Worm (Caenorhabditis elegans) whole organism, early embryonic: Measurements from ENCODE around the gene F14D7.1.

Source experiments
- ama-1 ChIP-seq: fragments of 150-350 bp; optimal IDR thresholded peaks from 2 replicates; lab custom pipeline; 2014
- ceh-13 ChIP-seq: fragments of 200-800 bp; sonication (Bioruptor generic); optimal IDR thresholded peaks from 2 replicates; lab custom pipeline; 2018; ENCODE audit warnings: mild to moderate bottlenecking, missing genetic modification characterization, missing compliant biosample characterization
- ceh-36 ChIP-seq: sonication (generic microtip); optimal IDR thresholded peaks from 2 replicates; lab custom pipeline; 2016; ENCODE audit warnings: missing genetic modification characterization, inconsistent platforms, missing compliant biosample characterization
- flt-1 ChIP-seq: fragments of 200-800 bp; sonication (Bioruptor generic); IDR thresholded peaks from 2 replicates; pipeline ENCODE4 v1.3.6; 2022; ENCODE audit warnings: missing genetic modification characterization, missing compliant biosample characterization
- hnd-1 ChIP-seq: sonication (generic microtip); optimal IDR thresholded peaks from 2 replicates; lab custom pipeline; 2016; ENCODE audit warnings: missing genetic modification characterization, missing compliant biosample characterization
- pes-1 ChIP-seq: fragments of 200-800 bp; sonication (Bioruptor generic); IDR thresholded peaks from 2 replicates; pipeline ENCODE4 v1.3.6; 2022; ENCODE audit warnings: missing genetic modification reagents, missing genetic modification characterization, missing compliant biosample characterization
- tbx-37 ChIP-seq: fragments of 200-800 bp; sonication (Bioruptor generic); conservative IDR thresholded peaks from 2 replicates; pipeline ENCODE4 v1.3.6; 2022; ENCODE audit warnings: missing genetic modification reagents, missing genetic modification characterization, missing compliant biosample characterization
- tra-4 ChIP-seq: sonication (generic microtip); optimal IDR thresholded peaks from 2 replicates; lab custom pipeline; 2017; ENCODE audit warnings: missing genetic modification characterization, missing compliant biosample characterization

F14D7.1 gene

ce11 chrV:14240694-14241201 lies 48.5 kb downstream of the F14D7.1 start, which contains the start of gene K02E11.10:
Gene K02E11.10, minus strand, starts transcription at chrV:14241151.
- TF ChIP-seq flt-1 (no peak), pes-1 (GFP tag; lab: Robert Waterston, UW) (no peak), ceh-13 (GFP tag; lab: Kevin White, UChicago) (no peak), ama-1 (lab: Kevin White, UChicago) (no peak), tbx-37 (GFP tag; lab: Robert Waterston, UW) (no peak), ceh-36 (tag; lab: Kevin White, UChicago) (no peak), tra-4 (no peak), hnd-1 (no peak)
